Fruit fly (Drosophila melanogaster): ENCODE measurements around the gene Syx17.

The Syx17 gene

dm6 chr3L:4403180-4403769 is at the start of gene Syx17 (continued):
- TF ChIP-seq tgo (GFP tag; IDR thresholded peaks at IDR 0.05): peak; percentile 20; the same call in 1 of the 3 replicates
- TF ChIP-seq Hsf (GFP tag; optimal IDR thresholded peaks at IDR 0.05): peak; percentile 58
- no peak for TF ChIP-seq so (GFP tag; IDR thresholded peaks at IDR 0.05)
- peak; percentile 32 for TF ChIP-seq CG12219 (GFP tag; optimal IDR thresholded peaks at IDR 0.05)
- peak; percentile 81; the same call in 1 of the 4 replicates for TF ChIP-seq chinmo (GFP tag; IDR thresholded peaks at IDR 0.05; ENCODE audit: partially characterized antibody)
- no peak for TF ChIP-seq usp (GFP tag; optimal IDR thresholded peaks at IDR 0.05)
- TF ChIP-seq CG34224 (GFP tag; IDR thresholded peaks at IDR 0.05; ENCODE audit: partially characterized antibody): peak; percentile 96
- peak; percentile 27 for TF ChIP-seq pnt (GFP tag; optimal IDR thresholded peaks at IDR 0.05)
- peak; percentile 51 for TF ChIP-seq bcd (GFP tag; optimal IDR thresholded peaks at IDR 0.05)
- peak; percentile 6 for TF ChIP-seq nom (GFP tag; optimal IDR thresholded peaks at IDR 0.05)
- TF ChIP-seq peb (GFP tag; IDR thresholded peaks at IDR 0.05): no peak; the same call in 1 of the 2 replicates
- peak; percentile 63 for TF ChIP-seq CG3281 (GFP tag; optimal IDR thresholded peaks at IDR 0.05)
- peak; percentile 90 for TF ChIP-seq ewg (GFP tag; optimal IDR thresholded peaks at IDR 0.05)
- TF ChIP-seq gcm2 (GFP tag; optimal IDR thresholded peaks at IDR 0.05): no peak
- peak; percentile 90 for TF ChIP-seq unc-4 (GFP tag; IDR thresholded peaks at IDR 0.05; ENCODE audit: partially characterized antibody)
- TF ChIP-seq sd (tag; optimal IDR thresholded peaks at IDR 0.05): peak; percentile 29
- peak; percentile 35 for TF ChIP-seq Ptx1 (GFP tag; IDR thresholded peaks at IDR 0.05)
- peak; percentile 34 for TF ChIP-seq CG9609 (GFP tag; optimal IDR thresholded peaks at IDR 0.05)
- TF ChIP-seq CG2875 (GFP tag; optimal IDR thresholded peaks at IDR 0.05): peak; percentile 16
- TF ChIP-seq Six4 (GFP tag; optimal IDR thresholded peaks at IDR 0.05): peak; percentile 55
- TF ChIP-seq slp2 (GFP tag; optimal IDR thresholded peaks at IDR 0.05): peak; percentile 39
- peak; percentile 83 for TF ChIP-seq CG9932 (GFP tag; IDR thresholded peaks at IDR 0.05)
- peak; percentile 56 for TF ChIP-seq CG17359 (tag; optimal IDR thresholded peaks at IDR 0.05)
- TF ChIP-seq H15 (GFP tag; IDR thresholded peaks at IDR 0.05): no peak
- peak; percentile 67 for TF ChIP-seq CG2712 (tag; optimal IDR thresholded peaks at IDR 0.05)
- no peak for TF ChIP-seq CG10565 (GFP tag; optimal IDR thresholded peaks at IDR 0.05)
- TF ChIP-seq CG11085 (GFP tag; IDR thresholded peaks at IDR 0.05): 0 out of 2 replicates have a peak, but pooled peaks have one; percentile 32
- TF ChIP-seq CG15479 (GFP tag; optimal IDR thresholded peaks at IDR 0.05): peak; percentile 91
- TF ChIP-seq zf30C (GFP tag; optimal IDR thresholded peaks at IDR 0.05): peak; percentile 30
- peak; percentile 72 for TF ChIP-seq Hmr (GFP tag; optimal IDR thresholded peaks at IDR 0.05)
- TF ChIP-seq CG16815 (GFP tag; optimal IDR thresholded peaks at IDR 0.05): no peak
- TF ChIP-seq CG4854 (GFP tag; optimal IDR thresholded peaks at IDR 0.05): peak; percentile 62
- TF ChIP-seq CG13424 (tag; optimal IDR thresholded peaks at IDR 0.05): peak; percentile 46
- TF ChIP-seq CG7963 (GFP tag; IDR thresholded peaks at IDR 0.05; ENCODE audit: partially characterized antibody): peak; percentile 84
- peak; percentile 71 for TF ChIP-seq CG17829 (tag; optimal IDR thresholded peaks at IDR 0.05)
- peak; percentile 22 for TF ChIP-seq CG3995 (GFP tag; optimal IDR thresholded peaks at IDR 0.05)
- TF ChIP-seq br (optimal IDR thresholded peaks at IDR 0.05): no peak
- peak; percentile 30 for TF ChIP-seq CG1529 (GFP tag; optimal IDR thresholded peaks at IDR 0.05)
- no peak for TF ChIP-seq CG8281 (tag; optimal IDR thresholded peaks at IDR 0.05)
- peak; percentile 70 for TF ChIP-seq pho (GFP tag; optimal IDR thresholded peaks at IDR 0.05)
- no peak for TF ChIP-seq CG4730 (GFP tag; IDR thresholded peaks at IDR 0.05)
- TF ChIP-seq CG6689 (GFP tag; IDR thresholded peaks at IDR 0.05): peak; percentile 19; the same call in 1 of the 2 replicates
- peak; percentile 94 for TF ChIP-seq Bgb (GFP tag; IDR thresholded peaks at IDR 0.05; ENCODE audit: partially characterized antibody)
- TF ChIP-seq CG30431 (GFP tag; optimal IDR thresholded peaks at IDR 0.05): no peak
- no peak for TF ChIP-seq Lim3 (GFP tag; IDR thresholded peaks at IDR 0.05)
- peak; percentile 55 for TF ChIP-seq tx (GFP tag; optimal IDR thresholded peaks at IDR 0.05)
- TF ChIP-seq CG6854 (GFP tag; optimal IDR thresholded peaks at IDR 0.05): no peak
- peak; percentile 90 for TF ChIP-seq CG16813 (GFP tag; IDR thresholded peaks at IDR 0.05; ENCODE audit: partially characterized antibody)
- peak; percentile 73 for TF ChIP-seq Mad (GFP tag; optimal IDR thresholded peaks at IDR 0.05)
- TF ChIP-seq cg (GFP tag; optimal IDR thresholded peaks at IDR 0.05): no peak
